Fruit fly (Drosophila melanogaster) whole organism, embryonic: ENCODE data around the gene CG7912.

Experiments used
- Ada2b ChIP-seq: fragments of 200-800 bp; sonication (Bioruptor generic); IDR thresholded peaks from 2 replicates; pipeline ENCODE4 v1.3.6; 2022; ENCODE audit warnings: missing biosample characterization, missing genetic modification characterization
- Atf-2 ChIP-seq: fragments of 200-800 bp; sonication (Bioruptor generic); optimal IDR thresholded peaks from 2 replicates; lab custom pipeline; 2016; ENCODE audit warnings: missing biosample characterization, missing genetic modification characterization
- CG10147 ChIP-seq: fragments of 200-800 bp; sonication (Bioruptor generic); optimal IDR thresholded peaks from 2 replicates; lab custom pipeline; 2019; ENCODE audit warnings: missing biosample characterization, mild to moderate bottlenecking, missing genetic modification characterization, moderate library complexity
- CG10979 ChIP-seq: fragments of 200-800 bp; sonication (Bioruptor generic); optimal IDR thresholded peaks from 2 replicates; lab custom pipeline; 2018; ENCODE audit warnings: missing biosample characterization, mild to moderate bottlenecking, missing genetic modification characterization, moderate library complexity
- CG1233 ChIP-seq: fragments of 200-800 bp; sonication (Bioruptor generic); optimal IDR thresholded peaks from 4 replicates; lab custom pipeline; 2018; ENCODE audit warnings: missing biosample characterization, mild to moderate bottlenecking, missing genetic modification characterization
- CG13123 ChIP-seq: fragments of 200-800 bp; sonication (Bioruptor generic); optimal IDR thresholded peaks from 2 replicates; lab custom pipeline; 2016; ENCODE audit warnings: missing biosample characterization, missing genetic modification characterization
- CG14014 ChIP-seq: fragments of 200-800 bp; sonication (Bioruptor generic); IDR thresholded peaks from 2 replicates; pipeline ENCODE4 v1.3.6; 2022; ENCODE audit warnings: missing biosample characterization, missing genetic modification characterization
- CG15269 ChIP-seq: fragments of 200-800 bp; sonication (Bioruptor generic); optimal IDR thresholded peaks from 2 replicates; lab custom pipeline; 2018; ENCODE audit warnings: missing biosample characterization, mild to moderate bottlenecking, missing genetic modification characterization, moderate library complexity
- CG1529 ChIP-seq: fragments of 200-800 bp; sonication (Bioruptor generic); optimal IDR thresholded peaks from 3 replicates; lab custom pipeline; 2018; ENCODE audit warnings: missing biosample characterization, missing genetic modification characterization
- CG17359 ChIP-seq: fragments of 200-800 bp; sonication (Bioruptor generic); optimal IDR thresholded peaks from 3 replicates; lab custom pipeline; 2018; ENCODE audit warnings: missing biosample characterization, mild to moderate bottlenecking, missing genetic modification characterization, moderate library complexity
- CG18619 ChIP-seq: fragments of 200-800 bp; sonication (Bioruptor generic); optimal IDR thresholded peaks from 3 replicates; lab custom pipeline; 2017; ENCODE audit warnings: missing biosample characterization, mild to moderate bottlenecking, missing genetic modification characterization
- CG30403 ChIP-seq: fragments of 200-800 bp; sonication (Bioruptor generic); optimal IDR thresholded peaks from 3 replicates; lab custom pipeline; 2016; ENCODE audit warnings: missing biosample characterization, missing genetic modification characterization
- CG31441 ChIP-seq: fragments of 200-800 bp; sonication (Bioruptor generic); IDR thresholded peaks from 2 replicates; pipeline ENCODE4 v1.3.6; 2022; ENCODE audit warnings: missing biosample characterization, missing genetic modification characterization
- CG32532 ChIP-seq: fragments of 200-800 bp; sonication (Bioruptor generic); IDR thresholded peaks from 2 replicates; pipeline ENCODE4 v1.3.6; 2022; ENCODE audit warnings: missing biosample characterization, missing genetic modification characterization
- CG3995 ChIP-seq: fragments of 200-800 bp; sonication (Bioruptor generic); optimal IDR thresholded peaks from 3 replicates; lab custom pipeline; 2016; ENCODE audit warnings: missing biosample characterization, missing genetic modification characterization
- CG4854 ChIP-seq: fragments of 200-800 bp; sonication (Bioruptor generic); optimal IDR thresholded peaks from 2 replicates; lab custom pipeline; 2016; ENCODE audit warnings: missing biosample characterization, missing genetic modification characterization, inconsistent platforms
- CG6254 ChIP-seq: fragments of 200-800 bp; sonication (Bioruptor generic); optimal IDR thresholded peaks from 3 replicates; lab custom pipeline; 2017; ENCODE audit warnings: mild to moderate bottlenecking, missing biosample characterization, missing genetic modification reagents, missing genetic modification characterization
- CG6272 ChIP-seq: fragments of 200-800 bp; sonication (Bioruptor generic); IDR thresholded peaks from 2 replicates; pipeline ENCODE4 v1.3.6; 2022; ENCODE audit warnings: missing biosample characterization, missing genetic modification characterization
- CG8089 ChIP-seq: fragments of 200-800 bp; sonication (Bioruptor generic); optimal IDR thresholded peaks from 3 replicates; lab custom pipeline; 2016; ENCODE audit warnings: missing biosample characterization, missing genetic modification characterization
- CG8290 ChIP-seq, 3 experiments: fragments of 200-800 bp; sonication (Bioruptor generic); optimal IDR thresholded peaks; 2 replicates each; lab custom pipeline; 2016 to 2019; ENCODE audit warnings: missing biosample characterization in 3 of 3, missing genetic modification characterization in 3 of 3, mild to moderate bottlenecking in 2 of 3, moderate library complexity in 1 of 3
- Camta ChIP-seq: fragments of 200-800 bp; sonication (Bioruptor generic); optimal IDR thresholded peaks from 2 replicates; lab custom pipeline; 2016; ENCODE audit warnings: missing biosample characterization, missing genetic modification characterization
- H2.0 ChIP-seq: fragments of 200-800 bp; sonication (Bioruptor generic); IDR thresholded peaks from 2 replicates; pipeline ENCODE4 v1.3.6; 2022; ENCODE audit warnings: missing biosample characterization, missing genetic modification characterization
- Hr78 ChIP-seq, 2 experiments: fragments of 200-800 bp in 1 of 2; fragments of >200 bp in 1 of 2; sonication (Bioruptor generic) in 1 of 2; optimal IDR thresholded peaks; 2 replicates each; lab custom pipeline; 2017 to 2019; ENCODE audit warnings: missing biosample characterization in 2 of 2, missing genetic modification characterization in 2 of 2, mild to moderate bottlenecking in 1 of 2, moderate library complexity in 1 of 2
- Med ChIP-seq: fragments of 200-800 bp; sonication (Bioruptor generic); peaks from one replicate; lab custom pipeline; 2016; ENCODE audit warnings: missing biosample characterization, missing genetic modification characterization, mild to moderate bottlenecking, inconsistent platforms, moderate library complexity
- Optix ChIP-seq: fragments of 200-800 bp; sonication (Bioruptor generic); IDR thresholded peaks from 3 replicates; pipeline ENCODE4 v1.3.6; 2022; ENCODE audit warnings: missing biosample characterization, missing genetic modification characterization
- Ptx1 ChIP-seq: fragments of 200-800 bp; sonication (Bioruptor generic); IDR thresholded peaks from 2 replicates; pipeline ENCODE4 v1.3.6; 2022; ENCODE audit warnings: missing biosample characterization, missing genetic modification characterization
- Xbp1 ChIP-seq: fragments of 200-800 bp; sonication (Bioruptor generic); optimal IDR thresholded peaks from 3 replicates; lab custom pipeline; 2016; ENCODE audit warnings: missing biosample characterization, mild to moderate bottlenecking, missing genetic modification characterization
- bab2 ChIP-seq: fragments of 200-800 bp; sonication (Bioruptor generic); optimal IDR thresholded peaks from 2 replicates; lab custom pipeline; 2016; ENCODE audit warnings: missing biosample characterization, missing genetic modification characterization
- crc ChIP-seq: fragments of 200-800 bp; sonication (Bioruptor generic); optimal IDR thresholded peaks from 2 replicates; lab custom pipeline; 2016; ENCODE audit warnings: missing biosample characterization, missing genetic modification characterization
- crp ChIP-seq, 2 experiments: fragments of 200-800 bp; sonication (Bioruptor generic); optimal IDR thresholded peaks; 2 replicates in 1 of 2; 3 replicates in 1 of 2; lab custom pipeline; 2017; ENCODE audit warnings: missing biosample characterization in 2 of 2, missing genetic modification characterization in 2 of 2, mild to moderate bottlenecking in 1 of 2, moderate library complexity in 1 of 2
- dm ChIP-seq: fragments of 200-800 bp; sonication (Bioruptor generic); optimal IDR thresholded peaks from 3 replicates; lab custom pipeline; 2016; ENCODE audit warnings: missing biosample characterization, missing genetic modification characterization
- fd3F ChIP-seq: fragments of 200-800 bp; sonication (Bioruptor generic); optimal IDR thresholded peaks from 2 replicates; lab custom pipeline; 2018; ENCODE audit warnings: missing biosample characterization, mild to moderate bottlenecking, missing genetic modification characterization, moderate library complexity
- grau ChIP-seq: fragments of 200-800 bp; optimal IDR thresholded peaks from 3 replicates; lab custom pipeline; 2019; ENCODE audit warnings: missing biosample characterization, mild to moderate bottlenecking, missing genetic modification characterization, moderate library complexity
- gro ChIP-seq: fragments of 200-800 bp; sonication (Bioruptor generic); optimal IDR thresholded peaks from 2 replicates; lab custom pipeline; 2016; ENCODE audit warnings: missing biosample characterization, missing genetic modification characterization
- jumu ChIP-seq: fragments of 200-800 bp; sonication (Bioruptor generic); optimal IDR thresholded peaks from 3 replicates; lab custom pipeline; 2016; ENCODE audit warnings: missing biosample characterization, missing genetic modification characterization
- mld ChIP-seq: fragments of 200-800 bp; sonication (Bioruptor generic); IDR thresholded peaks from 3 replicates; pipeline ENCODE4 v1.3.6; 2022; ENCODE audit warnings: missing biosample characterization, missing genetic modification characterization; ENCODE audit not compliant: partially characterized antibody
- nerfin-2 ChIP-seq: fragments of 200-800 bp; sonication (Bioruptor generic); IDR thresholded peaks from 2 replicates; pipeline ENCODE4 v1.3.6; 2022; ENCODE audit warnings: missing biosample characterization, missing genetic modification characterization; ENCODE audit not compliant: partially characterized antibody
- otp ChIP-seq: fragments of 200-800 bp; sonication (Bioruptor generic); IDR thresholded peaks from 3 replicates; pipeline ENCODE4, ENCODE4 v1.3.6; 2022; ENCODE audit warnings: missing biosample characterization, missing genetic modification characterization
- pita ChIP-seq: fragments of 200-800 bp; sonication (Bioruptor generic); optimal IDR thresholded peaks from 2 replicates; lab custom pipeline; 2017; ENCODE audit warnings: missing biosample characterization, mild to moderate bottlenecking, missing genetic modification characterization
- sens ChIP-seq: fragments of 200-800 bp; sonication (Bioruptor generic); peaks from one replicate; lab custom pipeline; 2016; ENCODE audit warnings: missing biosample characterization, missing genetic modification characterization
- slbo ChIP-seq: fragments of 200-800 bp; sonication (Bioruptor generic); IDR thresholded peaks from 2 replicates; pipeline ENCODE4 v1.3.6; 2022; ENCODE audit warnings: missing biosample characterization, missing genetic modification characterization
- sob ChIP-seq: fragments of 200-800 bp; sonication (Bioruptor generic); IDR thresholded peaks from 2 replicates; pipeline ENCODE4 v1.3.6; 2022; ENCODE audit warnings: missing biosample characterization, missing genetic modification characterization
- sqz ChIP-seq: fragments of 200-800 bp; sonication (Bioruptor generic); optimal IDR thresholded peaks from 3 replicates; lab custom pipeline; 2018; ENCODE audit warnings: missing biosample characterization, mild to moderate bottlenecking, missing genetic modification characterization
- ssp ChIP-seq: fragments of 200-800 bp; sonication (Bioruptor generic); IDR thresholded peaks from 2 replicates; pipeline ENCODE4 v1.3.6; 2022; ENCODE audit warnings: missing biosample characterization, missing genetic modification characterization
- tll ChIP-seq, 2 experiments: fragments of 200-800 bp in 1 of 2; fragments of >200 bp in 1 of 2; sonication (Bioruptor generic) in 1 of 2; optimal IDR thresholded peaks; 2 replicates each; lab custom pipeline; 2017 to 2019; ENCODE audit warnings: missing biosample characterization in 2 of 2, missing genetic modification characterization in 2 of 2, mild to moderate bottlenecking in 1 of 2, moderate library complexity in 1 of 2
- unc-4 ChIP-seq: fragments of 200-800 bp; sonication (Bioruptor generic); IDR thresholded peaks from 2 replicates; pipeline ENCODE4 v1.3.6; 2022; ENCODE audit warnings: missing biosample characterization, missing genetic modification characterization; ENCODE audit not compliant: partially characterized antibody
- vnd ChIP-seq: fragments of 200-800 bp; sonication (Bioruptor generic); IDR thresholded peaks from 3 replicates; pipeline ENCODE4 v1.3.6; 2022; ENCODE audit warnings: missing biosample characterization, missing genetic modification characterization; ENCODE audit not compliant: partially characterized antibody
- wor ChIP-seq: fragments of 200-800 bp; sonication (Bioruptor generic); IDR thresholded peaks from 2 replicates; pipeline ENCODE4 v1.3.6; 2022; ENCODE audit warnings: missing biosample characterization, missing genetic modification characterization
- zfh2 ChIP-seq: fragments of 200-800 bp; sonication (Bioruptor generic); optimal IDR thresholded peaks from 2 replicates; lab custom pipeline; 2016; ENCODE audit warnings: missing biosample characterization, missing genetic modification characterization

The CG7912 gene

dm6 chr3R:29997607-29998236, 11.3 kb downstream of the CG7912 start, which contains the start of the genes CG15525 and CG11504 (continued):
- TF ChIP-seq CG18619 (GFP tag; lab: Kevin White, UChicago) (no peak), tll (GFP tag; optimal IDR thresholded peaks at IDR 0.05; lab: Kevin White, UChicago) (no peak), sens (GFP tag; lab: Kevin White, UChicago) (peak; percentile 96), CG31441 (GFP tag; lab: Robert Waterston, UW) (no peak), Xbp1 (GFP tag; lab: Kevin White, UChicago) (peak; percentile 72), CG8290 (GFP tag; optimal IDR thresholded peaks at IDR 0.05; lab: Kevin White, UChicago) (peak; percentile 70), CG8290 (tag; optimal IDR thresholded peaks at IDR 0.05; lab: Kevin White, UChicago) (no peak), CG6272 (GFP tag; lab: Robert Waterston, UW) (peak; percentile 66), grau (tag; lab: Kevin White, UChicago) (peak; percentile 50), gro (GFP tag; lab: Kevin White, UChicago) (peak; percentile 53), slbo (GFP tag; lab: Robert Waterston, UW) (peak; percentile 84), nerfin-2 (peak; percentile 86), CG3995 (GFP tag; lab: Kevin White, UChicago) (peak; percentile 10), mld (GFP tag; lab: Robert Waterston, UW) (0 out of 3 replicates have a peak, but pooled peaks have one; percentile 71), CG10979 (tag; lab: Kevin White, UChicago) (peak; percentile 22), CG15269 (tag; lab: Kevin White, UChicago) (no peak), Ada2b (GFP tag; lab: Robert Waterston, UW) (peak; percentile 36; the same call in 1 of the 2 replicates), CG6254 (no peak), CG8089 (peak; percentile 16), CG4854 (GFP tag; lab: Kevin White, UChicago) (peak; percentile 23), dm (GFP tag; lab: Kevin White, UChicago) (peak; percentile 15), zfh2 (GFP tag; lab: Kevin White, UChicago) (peak; percentile 56), CG1233 (no peak), CG10147 (GFP tag; lab: Kevin White, UChicago) (no peak), fd3F (GFP tag; lab: Kevin White, UChicago) (peak; percentile 10), Ptx1 (GFP tag; lab: Robert Waterston, UW) (peak; percentile 85), CG14014 (GFP tag; lab: Robert Waterston, UW) (peak; percentile 54), CG17359 (tag; lab: Kevin White, UChicago) (peak; percentile 45), sqz (GFP tag; lab: Kevin White, UChicago) (no peak), CG32532 (peak; percentile 54; the same call in 1 of the 2 replicates), CG1529 (GFP tag; lab: Kevin White, UChicago) (no peak), crc (GFP tag; lab: Kevin White, UChicago) (no peak), wor (GFP tag; lab: Robert Waterston, UW) (no peak), Optix (GFP tag; lab: Robert Waterston, UW) (0 out of 3 replicates have a peak, but pooled peaks have one; percentile 47), Atf-2 (GFP tag; lab: Kevin White, UChicago) (peak; percentile 1), H2.0 (peak; percentile 21; the same call in 1 of the 2 replicates), Med (peak; percentile 84), vnd (peak; percentile 90), bab2 (GFP tag; lab: Kevin White, UChicago) (peak; percentile 37), jumu (peak; percentile 18), sob (peak; percentile 67), crp (GFP tag; optimal IDR thresholded peaks at IDR 0.05; lab: Kevin White, UChicago) (peak in 1 of 2 experiments; percentile 33), pita (GFP tag; lab: Kevin White, UChicago) (no peak), ssp (GFP tag; lab: Robert Waterston, UW) (peak; percentile 22; the same call in 1 of the 2 replicates), CG30403 (GFP tag; lab: Kevin White, UChicago) (peak; percentile 71), unc-4 (GFP tag; lab: Robert Waterston, UW) (peak; percentile 91), CG13123 (GFP tag; lab: Kevin White, UChicago) (peak; percentile 5), Hr78 (GFP tag; optimal IDR thresholded peaks at IDR 0.05; lab: Kevin White, UChicago) (no peak), Camta (GFP tag; lab: Kevin White, UChicago) (peak; percentile 53), otp (no peak)
